Worm (Caenorhabditis elegans) whole organism, L2 larva: ENCODE results near the gene T25D10.1.

ENCODE experiments used
- C34F6.9 ChIP-seq: fragments of 150-350 bp; optimal IDR thresholded peaks from 2 replicates; lab custom pipeline; 2014; ENCODE audit warnings: missing biosample characterization, missing genetic modification characterization
- F13H6.1 ChIP-seq: sonication (generic microtip); optimal IDR thresholded peaks from 2 replicates; lab custom pipeline; 2016; ENCODE audit warnings: missing genetic modification characterization, missing compliant biosample characterization
- R02D3.7 ChIP-seq: fragments of 150-350 bp; optimal IDR thresholded peaks from 2 replicates; lab custom pipeline; 2014; ENCODE audit warnings: missing biosample characterization, missing genetic modification characterization
- Y55F3AM.14 ChIP-seq: fragments of 200-800 bp; sonication (Bioruptor generic); optimal IDR thresholded peaks from 2 replicates; lab custom pipeline; 2018; ENCODE audit warnings: mild to moderate bottlenecking, missing genetic modification characterization, missing compliant biosample characterization
- aly-2 ChIP-seq: fragments of 150-350 bp; optimal IDR thresholded peaks from 2 replicates; lab custom pipeline; 2014; ENCODE audit warnings: missing biosample characterization, missing genetic modification characterization
- ceh-16 ChIP-seq: fragments of 150-350 bp; optimal IDR thresholded peaks from 2 replicates; lab custom pipeline; 2014; ENCODE audit warnings: missing biosample characterization, missing genetic modification characterization
- ceh-82 ChIP-seq: fragments of 150-350 bp; optimal IDR thresholded peaks from 2 replicates; lab custom pipeline; 2014; ENCODE audit warnings: missing biosample characterization, missing genetic modification characterization
- crh-2 ChIP-seq: sonication (generic microtip); optimal IDR thresholded peaks from 2 replicates; lab custom pipeline; 2017; ENCODE audit warnings: missing biosample characterization, missing genetic modification characterization
- egl-27 ChIP-seq: sonication (generic microtip); optimal IDR thresholded peaks from 3 replicates; lab custom pipeline; 2017; ENCODE audit warnings: missing biosample characterization, missing genetic modification reagents, missing genetic modification characterization
- fos-1 ChIP-seq: fragments of 150-350 bp; optimal IDR thresholded peaks from 2 replicates; lab custom pipeline; 2014; ENCODE audit warnings: missing biosample characterization, missing genetic modification characterization
- lin-11 ChIP-seq: fragments of 150-350 bp; sonication (generic microtip); optimal IDR thresholded peaks from 2 replicates; lab custom pipeline; 2014; ENCODE audit warnings: missing biosample characterization, missing genetic modification characterization, inconsistent platforms, mixed read lengths
- lin-13 ChIP-seq: fragments of 150-350 bp; optimal IDR thresholded peaks from 2 replicates; lab custom pipeline; 2014; ENCODE audit warnings: missing biosample characterization, missing genetic modification reagents, missing genetic modification characterization
- lsy-2 ChIP-seq, 2 experiments: fragments of 150-350 bp in 1 of 2; sonication (generic microtip) in 1 of 2; optimal IDR thresholded peaks; 2 replicates each; lab custom pipeline; 2014 to 2017; ENCODE audit warnings: missing biosample characterization in 2 of 2, missing genetic modification characterization in 2 of 2
- mab-5 ChIP-seq: fragments of 150-350 bp; optimal IDR thresholded peaks from 2 replicates; lab custom pipeline; 2014; ENCODE audit warnings: missing biosample characterization, missing genetic modification characterization
- nhr-12 ChIP-seq: fragments of 150-350 bp; optimal IDR thresholded peaks from 2 replicates; lab custom pipeline; 2014; ENCODE audit warnings: missing biosample characterization, missing genetic modification characterization
- nhr-129 ChIP-seq: fragments of 150-350 bp; optimal IDR thresholded peaks from 2 replicates; lab custom pipeline; 2014; ENCODE audit warnings: missing biosample characterization, missing genetic modification characterization
- nhr-21 ChIP-seq: fragments of 150-350 bp; optimal IDR thresholded peaks from 2 replicates; lab custom pipeline; 2014; ENCODE audit warnings: missing biosample characterization, missing genetic modification characterization
- nhr-25 ChIP-seq: fragments of 150-350 bp; sonication (generic microtip); optimal IDR thresholded peaks from 3 replicates; lab custom pipeline; 2014; ENCODE audit warnings: missing biosample characterization, missing genetic modification characterization
- skn-1 ChIP-seq: sonication (generic microtip); optimal IDR thresholded peaks from 2 replicates; lab custom pipeline; 2017; ENCODE audit warnings: missing biosample characterization, missing genetic modification characterization
- sma-9 ChIP-seq, 2 experiments: fragments of 150-350 bp in 1 of 2; sonication (generic microtip) in 1 of 2; optimal IDR thresholded peaks; 2 replicates each; lab custom pipeline; 2014 to 2016; ENCODE audit warnings: missing genetic modification characterization in 2 of 2, mild to moderate bottlenecking in 1 of 2, missing biosample characterization in 1 of 2, missing compliant biosample characterization in 1 of 2, missing genetic modification reagents in 1 of 2, moderate library complexity in 1 of 2
- snpc-4 ChIP-seq: fragments of 150-350 bp; optimal IDR thresholded peaks from 2 replicates; lab custom pipeline; 2014; ENCODE audit warnings: missing biosample characterization, missing genetic modification characterization
- unc-55 ChIP-seq: fragments of 150-350 bp; sonication (generic microtip); optimal IDR thresholded peaks from 3 replicates; lab custom pipeline; 2014; ENCODE audit warnings: missing biosample characterization, missing genetic modification reagents, missing genetic modification characterization

T25D10.1 gene

ce11 chrII:6453341-6453806 is 50.2 kb downstream of the T25D10.1 start, which contains the start of gene atg-16.2:
Gene atg-16.2, minus strand, starts transcription at chrII:6453391.
- peak; percentile 78 for TF ChIP-seq C34F6.9 (tag; lab: Kevin White, UChicago)
- TF ChIP-seq crh-2, result peak; percentile 44
- no peak for TF ChIP-seq ceh-16 (tag; lab: Kevin White, UChicago)
- peak; percentile 14 for TF ChIP-seq snpc-4 (tag; lab: Kevin White, UChicago)
- TF ChIP-seq F13H6.1 (tag; lab: Kevin White, UChicago), result peak; percentile 30
- TF ChIP-seq aly-2 (tag; lab: Kevin White, UChicago), result no peak
- TF ChIP-seq nhr-25 (tag; lab: Kevin White, UChicago), result no peak
- no peak for TF ChIP-seq Y55F3AM.14 (GFP tag; lab: Kevin White, UChicago)
- TF ChIP-seq fos-1 (tag; lab: Kevin White, UChicago), result peak; percentile 8
- TF ChIP-seq R02D3.7 (tag; lab: Kevin White, UChicago), result no peak
- TF ChIP-seq nhr-21 (tag; lab: Kevin White, UChicago), result peak; percentile 2
- peak; percentile 9 for TF ChIP-seq lin-11 (tag; lab: Kevin White, UChicago)
- no peak for TF ChIP-seq egl-27 (tag; lab: Kevin White, UChicago)
- peak; percentile 74 for TF ChIP-seq unc-55 (GFP tag; lab: Kevin White, UChicago)
- no peak for TF ChIP-seq nhr-12 (tag; lab: Kevin White, UChicago)
- TF ChIP-seq skn-1 (tag; lab: Kevin White, UChicago), result no peak
- TF ChIP-seq nhr-129 (tag; lab: Kevin White, UChicago), result peak; percentile 79
- TF ChIP-seq lin-13 (GFP tag; lab: Kevin White, UChicago), result peak; percentile 55
- peak in 1 of 2 experiments; percentile 76 for TF ChIP-seq lsy-2 (tag; optimal IDR thresholded peaks at IDR 0.05; lab: Kevin White, UChicago)
- no peak for TF ChIP-seq ceh-82 (tag; lab: Kevin White, UChicago)
- peak; percentile 31 for TF ChIP-seq mab-5
- peak; percentile 33 for TF ChIP-seq sma-9 (GFP tag; optimal IDR thresholded peaks at IDR 0.05; lab: Kevin White, UChicago)
- TF ChIP-seq sma-9 (tag; optimal IDR thresholded peaks at IDR 0.05; lab: Kevin White, UChicago), result no peak
